Worm (Caenorhabditis elegans) whole organism, midembryonic: ENCODE data around the gene srg-54.

Experiments
- T22C8.4 ChIP-seq: fragments of 200-800 bp; sonication (Bioruptor generic); IDR thresholded peaks from 2 replicates; pipeline ENCODE4 v1.3.6; 2022; ENCODE audit warnings: missing genetic modification characterization, missing compliant biosample characterization
- cog-1 ChIP-seq: sonication (generic microtip); optimal IDR thresholded peaks from 2 replicates; lab custom pipeline; 2016; ENCODE audit warnings: missing genetic modification characterization, missing compliant biosample characterization
- flt-1 ChIP-seq: fragments of 200-800 bp; sonication (Bioruptor generic); IDR thresholded peaks from 2 replicates; pipeline ENCODE4 v1.3.6; 2022; ENCODE audit warnings: missing genetic modification characterization, missing compliant biosample characterization
- klf-2 ChIP-seq: fragments of 200-800 bp; sonication (Bioruptor generic); conservative IDR thresholded peaks from 2 replicates; pipeline ENCODE4 v1.3.6; 2022; ENCODE audit warnings: missing genetic modification reagents, missing genetic modification characterization, missing compliant biosample characterization
- med-1 ChIP-seq: sonication (generic microtip); optimal IDR thresholded peaks from 2 replicates; lab custom pipeline; 2017; ENCODE audit warnings: missing genetic modification characterization, mild to moderate bottlenecking, missing compliant biosample characterization, antibody characterized with exemption, missing genetic modification reagents; ENCODE audit not compliant: insufficient read depth
- ref-1 ChIP-seq: fragments of 200-800 bp; sonication (Bioruptor generic); conservative IDR thresholded peaks from 2 replicates; pipeline ENCODE4 v1.3.6; 2022; ENCODE audit warnings: missing genetic modification reagents, missing genetic modification characterization, missing compliant biosample characterization
- tab-1 ChIP-seq: fragments of 200-800 bp; sonication (Bioruptor generic); IDR thresholded peaks from 2 replicates; pipeline ENCODE4 v1.3.6; 2022; ENCODE audit warnings: missing genetic modification characterization, missing compliant biosample characterization
- ztf-23 ChIP-seq: fragments of 200-800 bp; sonication (Bioruptor generic); IDR thresholded peaks from 2 replicates; pipeline ENCODE4 v1.3.6; 2022; ENCODE audit warnings: missing genetic modification reagents, missing genetic modification characterization, missing compliant biosample characterization
- ztf-29 ChIP-seq: fragments of 200-800 bp; sonication (Bioruptor generic); IDR thresholded peaks from 2 replicates; pipeline ENCODE4 v1.3.6; 2022; ENCODE audit warnings: missing genetic modification reagents, missing genetic modification characterization, missing compliant biosample characterization

Gene srg-54

DNA sequence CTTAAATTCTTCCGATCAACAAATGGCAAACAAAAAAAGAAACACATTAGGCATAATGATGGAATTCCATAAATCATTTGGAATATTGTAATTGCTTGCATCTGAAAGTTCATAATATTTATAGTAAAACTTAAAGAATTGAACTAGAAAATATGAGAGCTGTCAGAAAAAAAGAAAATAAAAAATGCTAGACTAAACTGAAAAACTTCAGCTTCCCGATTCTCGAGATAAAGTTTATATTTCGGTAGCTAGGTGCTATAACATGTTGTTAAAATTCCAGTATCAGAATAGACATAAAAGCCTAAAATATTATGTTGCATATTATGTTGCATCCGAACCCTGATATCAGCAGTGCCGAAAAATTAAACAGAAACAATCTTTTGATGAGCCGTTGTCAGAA is at the start of gene srg-54:
Gene srg-54, minus strand, starts transcription at position 101 of the 400 bp plus-strand sequence.
- TF ChIP-seq ztf-23, result no peak
- no peak for TF ChIP-seq tab-1 (GFP tag; lab: Robert Waterston, UW)
- TF ChIP-seq klf-2, result no peak
- no peak for TF ChIP-seq med-1 (GFP tag; lab: Kevin White, UChicago)
- TF ChIP-seq ztf-29 (GFP tag; lab: Robert Waterston, UW), result no peak
- no peak for TF ChIP-seq T22C8.4 (GFP tag; lab: Robert Waterston, UW)
- TF ChIP-seq ref-1 (GFP tag; lab: Robert Waterston, UW), result no peak
- TF ChIP-seq flt-1 (GFP tag; lab: Robert Waterston, UW), result no peak
- TF ChIP-seq cog-1 (tag; lab: Kevin White, UChicago), result no peak

DNA sequence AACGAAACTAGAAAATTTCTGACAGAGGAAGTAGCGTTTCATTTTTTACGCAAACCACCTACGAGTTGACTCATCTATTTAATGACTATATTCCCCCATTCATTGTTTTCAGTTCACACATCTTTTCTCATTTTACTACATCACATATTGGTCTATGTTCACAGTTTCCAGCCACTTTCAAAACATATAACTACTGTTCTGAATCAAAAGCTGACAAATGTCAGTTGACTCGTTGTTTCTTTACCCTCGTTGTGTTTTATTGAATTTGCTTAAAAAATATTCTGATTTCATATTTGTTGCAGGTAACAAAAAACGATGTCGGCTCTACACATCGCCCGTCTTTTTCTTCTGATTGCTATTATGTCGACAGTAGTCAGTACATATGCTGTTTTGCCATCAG is 47.1 kb upstream of the srg-54 start, which contains the start of gene nlp-59:
Gene nlp-59, plus strand, starts transcription at position 301 of the 400 bp plus-strand sequence.
- TF ChIP-seq med-1 (GFP tag; lab: Kevin White, UChicago) (no peak), ztf-23 (no peak), cog-1 (tag; lab: Kevin White, UChicago) (no peak), tab-1 (GFP tag; lab: Robert Waterston, UW) (no peak), klf-2 (no peak), T22C8.4 (GFP tag; lab: Robert Waterston, UW) (no peak), ztf-29 (GFP tag; lab: Robert Waterston, UW) (no peak), flt-1 (GFP tag; lab: Robert Waterston, UW) (no peak), ref-1 (GFP tag; lab: Robert Waterston, UW) (no peak)

DNA sequence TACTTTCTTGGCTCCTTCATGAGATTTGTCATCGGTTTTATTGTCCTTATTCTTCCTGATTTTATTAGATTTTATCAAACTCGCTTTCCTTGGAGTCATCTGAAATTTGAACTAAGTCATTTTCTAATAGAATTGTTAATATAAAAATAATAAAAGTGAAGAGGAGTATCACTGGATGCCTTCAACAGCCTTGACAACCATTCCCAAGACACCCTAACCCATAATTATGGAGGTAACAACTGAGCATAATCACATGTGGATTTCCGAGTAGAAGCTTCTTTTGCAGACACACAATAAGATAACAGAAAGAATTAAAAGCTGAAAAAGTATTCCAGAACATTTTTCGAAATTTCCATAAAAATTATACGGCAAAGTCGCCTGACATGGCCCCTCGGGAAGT is 31.7 kb upstream of the srg-54 start, which contains the start of gene F02D8.9:
Gene F02D8.9, minus strand, starts transcription at position 101 of the 400 bp plus-strand sequence.
- TF ChIP-seq cog-1 (tag; lab: Kevin White, UChicago) (no peak), T22C8.4 (GFP tag; lab: Robert Waterston, UW) (no peak), ztf-23 (no peak), ztf-29 (GFP tag; lab: Robert Waterston, UW) (no peak), klf-2 (no peak), flt-1 (GFP tag; lab: Robert Waterston, UW) (no peak), tab-1 (GFP tag; lab: Robert Waterston, UW) (no peak), med-1 (GFP tag; lab: Kevin White, UChicago) (no peak), ref-1 (GFP tag; lab: Robert Waterston, UW) (no peak)

DNA sequence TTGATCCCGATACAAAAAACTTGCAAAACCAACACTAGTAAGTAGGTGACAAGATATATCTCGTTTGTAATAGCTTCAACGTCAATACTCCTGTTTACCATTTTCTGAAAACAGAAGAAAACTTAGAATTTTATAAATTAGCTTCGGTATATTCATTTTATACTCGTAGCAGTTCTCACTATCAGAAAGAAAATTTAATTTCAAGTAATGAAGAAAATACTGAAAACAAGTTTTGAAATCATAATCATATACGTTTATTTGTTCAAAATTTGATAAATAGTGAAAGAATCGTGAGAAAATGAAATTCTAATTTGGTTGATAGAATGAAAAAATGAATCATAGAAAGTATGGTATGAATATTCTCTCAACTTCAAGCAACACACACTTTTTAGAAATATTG is 30.6 kb upstream of the srg-54 start, which contains the start of gene C30G7.5:
Gene C30G7.5, minus strand, starts transcription at position 101 of the 400 bp plus-strand sequence.
- TF ChIP-seq ztf-29 (GFP tag; lab: Robert Waterston, UW) (no peak), flt-1 (GFP tag; lab: Robert Waterston, UW) (no peak), med-1 (GFP tag; lab: Kevin White, UChicago) (no peak), ref-1 (GFP tag; lab: Robert Waterston, UW) (no peak), klf-2 (no peak), cog-1 (tag; lab: Kevin White, UChicago) (no peak), tab-1 (GFP tag; lab: Robert Waterston, UW) (no peak), T22C8.4 (GFP tag; lab: Robert Waterston, UW) (no peak), ztf-23 (no peak)

DNA sequence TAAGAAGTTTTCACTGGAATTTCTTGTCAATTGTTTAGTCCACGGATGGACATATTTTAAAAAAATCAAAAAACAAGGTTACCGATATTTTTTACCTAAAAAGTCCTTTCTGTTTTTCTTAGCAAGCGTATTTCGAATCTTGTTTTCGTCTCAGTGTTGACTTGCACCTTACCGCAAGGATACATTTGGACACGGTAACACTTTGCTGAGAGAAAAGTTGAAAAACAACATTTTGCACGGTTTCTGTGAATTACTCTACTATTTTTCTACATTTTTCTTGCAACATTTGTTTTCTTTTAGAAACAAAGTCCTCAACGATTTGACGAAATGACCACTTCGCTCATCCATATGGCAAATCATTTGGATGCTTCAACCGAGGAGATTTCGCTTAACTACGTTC is 25.5 kb upstream of the srg-54 start, which contains the start of gene hil-1:
Gene hil-1, plus strand, starts transcription at position 301 of the 400 bp plus-strand sequence.
- no peak for TF ChIP-seq flt-1 (GFP tag; lab: Robert Waterston, UW)
- TF ChIP-seq med-1 (GFP tag; lab: Kevin White, UChicago), result no peak

ce11 chrV:14948566-14948965 is 24.6 kb upstream of the srg-54 start:
- TF ChIP-seq ztf-29 (GFP tag; lab: Robert Waterston, UW) (no peak), T22C8.4 (GFP tag; lab: Robert Waterston, UW) (no peak), ztf-23 (no peak), ref-1 (GFP tag; lab: Robert Waterston, UW) (no peak), med-1 (GFP tag; lab: Kevin White, UChicago) (no peak), tab-1 (GFP tag; lab: Robert Waterston, UW) (no peak), flt-1 (GFP tag; lab: Robert Waterston, UW) (no peak), klf-2 (no peak), cog-1 (tag; lab: Kevin White, UChicago) (no peak)

DNA sequence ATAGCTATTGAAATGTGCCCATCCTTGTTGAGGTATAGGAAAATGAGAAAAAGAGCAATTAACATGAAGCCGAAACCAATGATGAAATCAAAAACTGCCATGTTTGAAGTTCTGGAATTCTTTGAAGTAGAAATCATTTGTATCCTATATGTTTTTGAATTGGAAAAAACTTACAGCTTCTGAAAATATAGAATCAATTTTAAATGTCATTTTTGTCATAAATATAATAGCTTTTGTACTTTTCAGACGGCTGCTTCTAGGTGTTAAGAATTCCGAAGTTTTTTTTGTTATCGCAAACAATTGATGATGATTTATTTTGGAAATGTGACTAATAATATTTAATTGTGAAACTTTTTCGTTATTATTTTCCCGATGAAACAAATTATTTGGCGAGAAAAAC is 23.0 kb upstream of the srg-54 start, which contains the start of gene C30G7.4:
Gene C30G7.4, minus strand, starts transcription at position 101 of the 400 bp plus-strand sequence.
- TF ChIP-seq cog-1 (tag; lab: Kevin White, UChicago) (no peak), klf-2 (no peak), med-1 (GFP tag; lab: Kevin White, UChicago) (no peak), T22C8.4 (GFP tag; lab: Robert Waterston, UW) (no peak), flt-1 (GFP tag; lab: Robert Waterston, UW) (no peak), ztf-29 (GFP tag; lab: Robert Waterston, UW) (no peak), tab-1 (GFP tag; lab: Robert Waterston, UW) (no peak), ref-1 (GFP tag; lab: Robert Waterston, UW) (no peak), ztf-23 (no peak)

DNA sequence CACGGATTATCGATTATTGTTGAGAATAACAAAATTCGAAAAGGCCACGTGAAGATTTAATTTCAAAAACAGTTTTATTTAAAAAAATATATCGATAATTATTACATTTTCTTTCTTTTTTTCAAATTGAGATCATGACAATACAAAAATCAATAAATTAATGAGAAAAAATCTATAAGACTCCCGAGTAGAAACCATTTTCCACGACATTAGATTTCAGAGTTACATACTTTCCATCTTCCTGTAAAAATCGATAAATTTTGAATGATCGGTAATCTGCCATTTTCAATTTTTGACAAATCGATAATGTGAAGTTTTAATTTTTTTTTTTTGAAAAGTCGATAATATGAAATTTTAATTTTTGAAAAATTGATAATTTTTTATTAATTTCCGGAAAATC is 21.7 kb upstream of the srg-54 start, which contains the start of gene C30G7.3:
Gene C30G7.3, minus strand, starts transcription at position 8 of the 400 bp plus-strand sequence.
- TF ChIP-seq ref-1 (GFP tag; lab: Robert Waterston, UW) (no peak), T22C8.4 (GFP tag; lab: Robert Waterston, UW) (no peak), ztf-29 (GFP tag; lab: Robert Waterston, UW) (no peak), flt-1 (GFP tag; lab: Robert Waterston, UW) (no peak), tab-1 (GFP tag; lab: Robert Waterston, UW) (no peak), klf-2 (no peak), med-1 (GFP tag; lab: Kevin White, UChicago) (no peak), ztf-23 (no peak), cog-1 (tag; lab: Kevin White, UChicago) (no peak)

- peak; percentile 78 for TF ChIP-seq T22C8.4 (GFP tag; lab: Robert Waterston, UW)
- no peak for TF ChIP-seq tab-1 (GFP tag; lab: Robert Waterston, UW)
Measured at ce11 chrV:14945124-14945523, 21.1 kb upstream of the srg-54 start.
